Fruit fly (Drosophila melanogaster) S2 (cell line): ENCODE data around the gene tweek.

Experiments used
- CG8478 ChIP-seq: fragments of >200 bp; optimal IDR thresholded peaks from 2 replicates; lab custom pipeline; 2018
- CTCF ChIP-seq, 2 experiments: fragments of >200 bp; optimal IDR thresholded peaks; 2 replicates each; lab custom pipeline; 2018

dm6 chr2L:16868897-16869324, 19.4 kb upstream of the tweek start:
- TF ChIP-seq CTCF (optimal IDR thresholded peaks at IDR 0.05; lab: Kevin White, UChicago) (no peak), CG8478 (lab: Kevin White, UChicago) (no peak)
